Fruit fly (Drosophila melanogaster) whole organism, embryonic: ENCODE results near the gene rgn.

Experiments used
- B-H2 ChIP-seq: fragments of 200-800 bp; sonication (Bioruptor generic); optimal IDR thresholded peaks from 2 replicates; lab custom pipeline; 2018; ENCODE audit warnings: missing biosample characterization, mild to moderate bottlenecking, missing genetic modification characterization
- BEAF-32 ChIP-seq: fragments of 200-800 bp; sonication (Bioruptor generic); optimal IDR thresholded peaks from 3 replicates; lab custom pipeline; 2017; ENCODE audit warnings: missing biosample characterization, missing genetic modification characterization, mild to moderate bottlenecking, moderate library complexity, missing genetic modification reagents
- Bdp1 ChIP-seq: fragments of 200-800 bp; sonication (Bioruptor generic); optimal IDR thresholded peaks from 3 replicates; lab custom pipeline; 2016; ENCODE audit warnings: missing biosample characterization, missing genetic modification characterization
- BtbVII ChIP-seq: fragments of 200-800 bp; sonication (Bioruptor generic); optimal IDR thresholded peaks from 3 replicates; lab custom pipeline; 2017; ENCODE audit warnings: missing biosample characterization, mild to moderate bottlenecking, missing genetic modification characterization
- CG10462 ChIP-seq: fragments of 200-800 bp; sonication (Bioruptor generic); optimal IDR thresholded peaks from 2 replicates; lab custom pipeline; 2016; ENCODE audit warnings: missing biosample characterization, missing genetic modification characterization
- CG11456 ChIP-seq: fragments of 200-800 bp; sonication (Bioruptor generic); IDR thresholded peaks from 3 replicates; pipeline ENCODE4 v1.3.6; 2022; ENCODE audit warnings: missing biosample characterization, missing genetic modification characterization
- CG13424 ChIP-seq: fragments of 200-800 bp; sonication (Bioruptor generic); optimal IDR thresholded peaks from 2 replicates; lab custom pipeline; 2019; ENCODE audit warnings: missing biosample characterization, mild to moderate bottlenecking, missing genetic modification characterization, moderate library complexity
- CG13624 ChIP-seq: fragments of 200-800 bp; sonication (Bioruptor generic); optimal IDR thresholded peaks from 2 replicates; lab custom pipeline; 2016; ENCODE audit warnings: missing biosample characterization, missing genetic modification characterization
- CG17612 ChIP-seq: fragments of 200-800 bp; sonication (Bioruptor generic); IDR thresholded peaks from 2 replicates; pipeline ENCODE4 v1.3.6; 2022; ENCODE audit warnings: missing biosample characterization, missing genetic modification characterization
- CG18011 ChIP-seq: fragments of 200-800 bp; sonication (Bioruptor generic); optimal IDR thresholded peaks from 2 replicates; lab custom pipeline; 2017; ENCODE audit warnings: missing biosample characterization, missing genetic modification characterization, mild to moderate bottlenecking, moderate library complexity, missing genotype
- CG18619 ChIP-seq: fragments of 200-800 bp; sonication (Bioruptor generic); optimal IDR thresholded peaks from 3 replicates; lab custom pipeline; 2017; ENCODE audit warnings: missing biosample characterization, mild to moderate bottlenecking, missing genetic modification characterization
- CG2120 ChIP-seq: fragments of 200-800 bp; sonication (Bioruptor generic); optimal IDR thresholded peaks from 3 replicates; lab custom pipeline; 2016; ENCODE audit warnings: missing biosample characterization, missing genetic modification characterization
- CG2202 ChIP-seq: fragments of 200-800 bp; sonication (Bioruptor generic); optimal IDR thresholded peaks from 2 replicates; lab custom pipeline; 2018; ENCODE audit warnings: missing biosample characterization, mild to moderate bottlenecking, missing genetic modification characterization
- CG31388 ChIP-seq: fragments of 200-800 bp; sonication (Bioruptor generic); optimal IDR thresholded peaks from 2 replicates; lab custom pipeline; 2016; ENCODE audit warnings: missing biosample characterization, missing genetic modification characterization
- CG3163 ChIP-seq: fragments of 200-800 bp; sonication (Bioruptor generic); optimal IDR thresholded peaks from 3 replicates; lab custom pipeline; 2016; ENCODE audit warnings: missing biosample characterization, missing genetic modification characterization
- CG34224 ChIP-seq: fragments of 200-800 bp; sonication (Bioruptor generic); IDR thresholded peaks from 3 replicates; pipeline ENCODE4 v1.3.6; 2022; ENCODE audit warnings: missing biosample characterization, missing genetic modification characterization; ENCODE audit not compliant: partially characterized antibody
- CG34376 ChIP-seq: fragments of 200-800 bp; sonication (Bioruptor generic); optimal IDR thresholded peaks from 2 replicates; lab custom pipeline; 2018; ENCODE audit warnings: missing biosample characterization, mild to moderate bottlenecking, missing genetic modification characterization
- CG4282 ChIP-seq: fragments of 200-800 bp; sonication (Bioruptor generic); optimal IDR thresholded peaks from 2 replicates; lab custom pipeline; 2016; ENCODE audit warnings: missing biosample characterization, missing genetic modification characterization
- CG9437 ChIP-seq: fragments of 200-800 bp; sonication (Bioruptor generic); optimal IDR thresholded peaks from 2 replicates; lab custom pipeline; 2018; ENCODE audit warnings: missing biosample characterization, mild to moderate bottlenecking, missing genetic modification characterization
- Dfd ChIP-seq, 2 experiments: fragments of >200 bp; optimal IDR thresholded peaks; 2 replicates each; lab custom pipeline; 2017; ENCODE audit warnings: missing biosample characterization in 2 of 2, missing genetic modification characterization in 2 of 2
- E2f1 ChIP-seq: fragments of 200-800 bp; sonication (Bioruptor generic); IDR thresholded peaks from 2 replicates; pipeline ENCODE4 v1.3.6; 2022; ENCODE audit warnings: missing biosample characterization, missing genetic modification characterization
- Hr39 ChIP-seq: fragments of >200 bp; optimal IDR thresholded peaks from 2 replicates; lab custom pipeline; 2017
- Mes4 ChIP-seq: fragments of 200-800 bp; sonication (Bioruptor generic); optimal IDR thresholded peaks from 2 replicates; lab custom pipeline; 2016; ENCODE audit warnings: missing biosample characterization, missing genetic modification characterization
- Myb ChIP-seq: fragments of 200-800 bp; sonication (Bioruptor generic); optimal IDR thresholded peaks from 2 replicates; lab custom pipeline; 2016; ENCODE audit warnings: missing biosample characterization, missing genetic modification characterization
- NC2β ChIP-seq: fragments of 200-800 bp; sonication (Bioruptor generic); optimal IDR thresholded peaks from 2 replicates; lab custom pipeline; 2016; ENCODE audit warnings: missing biosample characterization, missing genetic modification characterization
- NFAT ChIP-seq: fragments of 200-800 bp; sonication (Bioruptor generic); IDR thresholded peaks from 2 replicates; pipeline ENCODE4 v1.3.6; 2022; ENCODE audit warnings: missing biosample characterization, missing genetic modification characterization
- Poxn ChIP-seq: fragments of 200-800 bp; sonication (Bioruptor generic); IDR thresholded peaks from 2 replicates; pipeline ENCODE4 v1.3.6; 2022; ENCODE audit warnings: missing biosample characterization, missing genetic modification characterization
- Sin3A ChIP-seq: fragments of >200 bp; optimal IDR thresholded peaks from 2 replicates; lab custom pipeline; 2018
- Sox102F ChIP-seq: fragments of 200-800 bp; sonication (Bioruptor generic); optimal IDR thresholded peaks from 2 replicates; lab custom pipeline; 2018; ENCODE audit warnings: missing biosample characterization, mild to moderate bottlenecking, missing genetic modification characterization, moderate library complexity
- bowl ChIP-seq: fragments of 200-800 bp; sonication (Bioruptor generic); IDR thresholded peaks from 2 replicates; pipeline ENCODE4 v1.3.6; 2022; ENCODE audit warnings: missing biosample characterization, missing genetic modification characterization
- cad ChIP-seq: fragments of >200 bp; optimal IDR thresholded peaks from 2 replicates; lab custom pipeline; 2017; ENCODE audit warnings: missing biosample characterization, missing genetic modification characterization
- danr ChIP-seq: fragments of 200-800 bp; sonication (Bioruptor generic); IDR thresholded peaks from 2 replicates; pipeline ENCODE4 v1.3.6; 2022; ENCODE audit warnings: missing biosample characterization, missing genetic modification characterization
- dm ChIP-seq: fragments of 200-800 bp; sonication (Bioruptor generic); optimal IDR thresholded peaks from 3 replicates; lab custom pipeline; 2016; ENCODE audit warnings: missing biosample characterization, missing genetic modification characterization
- dysf ChIP-seq: fragments of 200-800 bp; sonication (Bioruptor generic); IDR thresholded peaks from 3 replicates; pipeline ENCODE4 v1.3.6; 2022; ENCODE audit warnings: missing biosample characterization, missing genetic modification characterization
- ewg ChIP-seq: fragments of 200-800 bp; sonication (Bioruptor generic); optimal IDR thresholded peaks from 3 replicates; lab custom pipeline; 2017; ENCODE audit warnings: mild to moderate bottlenecking, missing biosample characterization, missing genetic modification reagents, missing genetic modification characterization
- gce ChIP-seq: fragments of 200-800 bp; sonication (Bioruptor generic); IDR thresholded peaks from 3 replicates; pipeline ENCODE4 v1.3.6; 2022; ENCODE audit warnings: missing biosample characterization, missing genetic modification characterization
- gro ChIP-seq: fragments of 200-800 bp; sonication (Bioruptor generic); optimal IDR thresholded peaks from 2 replicates; lab custom pipeline; 2016; ENCODE audit warnings: missing biosample characterization, missing genetic modification characterization
- hth ChIP-seq: fragments of >200 bp; optimal IDR thresholded peaks from 2 replicates; lab custom pipeline; 2017; ENCODE audit warnings: inconsistent platforms
- jigr1 ChIP-seq: fragments of 200-800 bp; sonication (Bioruptor generic); IDR thresholded peaks from 3 replicates; pipeline ENCODE4 v1.3.6; 2022; ENCODE audit warnings: missing biosample characterization, missing genetic modification characterization
- knrl ChIP-seq: fragments of 200-800 bp; sonication (Bioruptor generic); IDR thresholded peaks from 3 replicates; pipeline ENCODE4 v1.3.6; 2022; ENCODE audit warnings: missing biosample characterization, missing genetic modification characterization; ENCODE audit not compliant: partially characterized antibody
- lmd ChIP-seq: fragments of 200-800 bp; sonication (Bioruptor generic); IDR thresholded peaks from 2 replicates; pipeline ENCODE4 v1.3.6; 2022; ENCODE audit warnings: missing biosample characterization, missing genetic modification characterization
- nerfin-1 ChIP-seq: fragments of 200-800 bp; sonication (Bioruptor generic); optimal IDR thresholded peaks from 3 replicates; lab custom pipeline; 2019; ENCODE audit warnings: missing biosample characterization, mild to moderate bottlenecking, missing genetic modification characterization, moderate library complexity
- pros ChIP-seq: fragments of 200-800 bp; sonication (Bioruptor generic); optimal IDR thresholded peaks from 3 replicates; lab custom pipeline; 2019; ENCODE audit warnings: missing biosample characterization, mild to moderate bottlenecking, missing genetic modification characterization, moderate library complexity
- pum ChIP-seq: fragments of 200-800 bp; sonication (Bioruptor generic); optimal IDR thresholded peaks from 2 replicates; lab custom pipeline; 2016; ENCODE audit warnings: missing biosample characterization, missing genetic modification characterization
- schlank ChIP-seq: fragments of 200-800 bp; sonication (Bioruptor generic); optimal IDR thresholded peaks from 2 replicates; lab custom pipeline; 2018; ENCODE audit warnings: missing biosample characterization, mild to moderate bottlenecking, missing genetic modification characterization
- slou ChIP-seq: fragments of 200-800 bp; sonication (Bioruptor generic); optimal IDR thresholded peaks from 3 replicates; lab custom pipeline; 2016; ENCODE audit warnings: missing biosample characterization, missing genetic modification characterization
- so ChIP-seq: fragments of 200-800 bp; sonication (Bioruptor generic); IDR thresholded peaks from 3 replicates; pipeline ENCODE4 v1.3.6; 2022; ENCODE audit warnings: missing biosample characterization, missing genetic modification characterization
- tap ChIP-seq: fragments of 200-800 bp; optimal IDR thresholded peaks from 3 replicates; lab custom pipeline; 2019; ENCODE audit warnings: missing biosample characterization, mild to moderate bottlenecking, missing genetic modification characterization, moderate library complexity
- ttk ChIP-seq: fragments of 200-800 bp; sonication (Bioruptor generic); IDR thresholded peaks from 2 replicates; pipeline ENCODE4 v2.1.2; 2022; ENCODE audit warnings: missing biosample characterization, missing genetic modification characterization
- usp ChIP-seq: fragments of >200 bp; optimal IDR thresholded peaks from 2 replicates; lab custom pipeline; 2017; ENCODE audit warnings: missing biosample characterization, missing genetic modification characterization

Gene rgn

dm6 chr3L:21346463-21347196 lies 35.7 kb upstream of the rgn start (continued):
- TF ChIP-seq NFAT (GFP tag; lab: Robert Waterston, UW) (no peak), pros (peak; percentile 84), Hr39 (lab: Kevin White, UChicago) (no peak), CG34376 (GFP tag; lab: Kevin White, UChicago) (peak; percentile 30), jigr1 (GFP tag; lab: Robert Waterston, UW) (no peak), Sox102F (GFP tag; lab: Kevin White, UChicago) (no peak), CG3163 (GFP tag; lab: Kevin White, UChicago) (peak; percentile 15), ewg (GFP tag; lab: Kevin White, UChicago) (peak; percentile 73), gce (0 out of 3 replicates have a peak, but pooled peaks have one; percentile 32), nerfin-1 (tag; lab: Kevin White, UChicago) (peak; percentile 44), BEAF-32 (peak; percentile 16), dysf (GFP tag; lab: Robert Waterston, UW) (peak; percentile 34; the same call in 1 of the 3 replicates), ttk (GFP tag; lab: Robert Waterston, UW) (0 out of 2 replicates have a peak, but pooled peaks have one; percentile 24), schlank (tag; lab: Kevin White, UChicago) (no peak)
- TF ChIP-seq, all 482 proteins: peak for 31

- no peak for TF ChIP-seq knrl (GFP tag; lab: Robert Waterston, UW)
- TF ChIP-seq CG11456 (GFP tag; lab: Robert Waterston, UW) = 0 out of 3 replicates have a peak, but pooled peaks have one; percentile 29
- TF ChIP-seq NC2β = no peak
- no peak for TF ChIP-seq CG10462 (GFP tag; lab: Kevin White, UChicago)
- TF ChIP-seq Bdp1 (GFP tag; lab: Kevin White, UChicago) = peak; percentile 20
- TF ChIP-seq danr (GFP tag; lab: Robert Waterston, UW) = no peak
- no peak for TF ChIP-seq bowl
- TF ChIP-seq CG2120 (GFP tag; lab: Kevin White, UChicago) = peak; percentile 62
- no peak for TF ChIP-seq CG18011 (GFP tag; lab: Kevin White, UChicago)
- no peak for TF ChIP-seq BtbVII (GFP tag; lab: Kevin White, UChicago)
- TF ChIP-seq dm = no peak
- no peak for TF ChIP-seq slou (GFP tag; lab: Kevin White, UChicago)
- peak; percentile 44 for TF ChIP-seq tap
- no peak for TF ChIP-seq CG17612 (GFP tag; lab: Robert Waterston, UW)
- TF ChIP-seq CG13624 (GFP tag; lab: Kevin White, UChicago) = no peak
- no peak for TF ChIP-seq hth (lab: Kevin White, UChicago)
- no peak for TF ChIP-seq Mes4 (GFP tag; lab: Kevin White, UChicago)
- no peak for TF ChIP-seq Myb (GFP tag; lab: Kevin White, UChicago)
- TF ChIP-seq so (GFP tag; lab: Robert Waterston, UW) = no peak
- no peak for TF ChIP-seq cad (GFP tag; lab: Kevin White, UChicago)
- no peak for TF ChIP-seq Sin3A (lab: Kevin White, UChicago)
- peak; percentile 50 for TF ChIP-seq pum (GFP tag; lab: Kevin White, UChicago)
- peak; percentile 53 for TF ChIP-seq CG9437 (GFP tag; lab: Kevin White, UChicago)
- peak; percentile 41 for TF ChIP-seq CG18619 (GFP tag; lab: Kevin White, UChicago)
- peak; percentile 7 for TF ChIP-seq CG13424
- TF ChIP-seq jigr1 (GFP tag; lab: Robert Waterston, UW) = no peak
- TF ChIP-seq CG2202 (tag; lab: Kevin White, UChicago) = no peak
- 0 out of 2 replicates have a peak, but pooled peaks have one; percentile 17 for TF ChIP-seq lmd (GFP tag; lab: Robert Waterston, UW)
- TF ChIP-seq Dfd (GFP tag; optimal IDR thresholded peaks at IDR 0.05; lab: Kevin White, UChicago) = no peak
- no peak for TF ChIP-seq gro (GFP tag; lab: Kevin White, UChicago)
- no peak for TF ChIP-seq B-H2 (GFP tag; lab: Kevin White, UChicago)
- TF ChIP-seq CG4282 (GFP tag; lab: Kevin White, UChicago) = no peak
- TF ChIP-seq E2f1 (GFP tag; lab: Robert Waterston, UW) = peak; percentile 46
- TF ChIP-seq CG31388 = peak; percentile 39
- TF ChIP-seq usp (GFP tag; lab: Kevin White, UChicago) = no peak
- TF ChIP-seq Poxn (GFP tag; lab: Robert Waterston, UW) = no peak
- no peak for TF ChIP-seq CG34224 (GFP tag; lab: Robert Waterston, UW)
Measured at dm6 chr3L:21347197-21347831, 35.0 kb upstream of the rgn start.
